Fruit fly (Drosophila melanogaster) whole organism, embryonic: ENCODE measurements around the gene CG34026.

Experiments used
- CG10431 ChIP-seq: fragments of 200-800 bp; sonication (Bioruptor generic); optimal IDR thresholded peaks from 3 replicates; lab custom pipeline; 2018; ENCODE audit warnings: missing biosample characterization, mild to moderate bottlenecking, missing genetic modification characterization
- CG17186 ChIP-seq: fragments of 200-800 bp; sonication (Bioruptor generic); optimal IDR thresholded peaks from 3 replicates; lab custom pipeline; 2017; ENCODE audit warnings: missing biosample characterization, missing genetic modification reagents, missing genetic modification characterization
- CG3407 ChIP-seq: fragments of 200-800 bp; sonication (Bioruptor generic); optimal IDR thresholded peaks from 2 replicates; lab custom pipeline; 2018; ENCODE audit warnings: missing biosample characterization, mild to moderate bottlenecking, missing genetic modification characterization
- CG4730 ChIP-seq: fragments of 200-800 bp; sonication (Bioruptor generic); IDR thresholded peaks from 2 replicates; pipeline ENCODE4 v1.3.6; 2022; ENCODE audit warnings: missing biosample characterization, missing genetic modification characterization
- Hr78 ChIP-seq, 2 experiments: fragments of 200-800 bp in 1 of 2; fragments of >200 bp in 1 of 2; sonication (Bioruptor generic) in 1 of 2; optimal IDR thresholded peaks; 2 replicates each; lab custom pipeline; 2017 to 2019; ENCODE audit warnings: missing biosample characterization in 2 of 2, missing genetic modification characterization in 2 of 2, mild to moderate bottlenecking in 1 of 2, moderate library complexity in 1 of 2
- NC2β ChIP-seq: fragments of 200-800 bp; sonication (Bioruptor generic); optimal IDR thresholded peaks from 2 replicates; lab custom pipeline; 2016; ENCODE audit warnings: missing biosample characterization, missing genetic modification characterization
- Rfx ChIP-seq: fragments of 200-800 bp; sonication (Bioruptor generic); IDR thresholded peaks from 2 replicates; pipeline ENCODE4 v1.3.6; 2022; ENCODE audit warnings: missing biosample characterization, missing genetic modification characterization
- chinmo ChIP-seq: fragments of 200-800 bp; sonication (Bioruptor generic); IDR thresholded peaks from 4 replicates; pipeline ENCODE4 v1.3.6; 2022; ENCODE audit warnings: missing biosample characterization, missing genetic modification characterization; ENCODE audit not compliant: partially characterized antibody
- disco-r ChIP-seq: fragments of 200-800 bp; sonication (Bioruptor generic); optimal IDR thresholded peaks from 2 replicates; lab custom pipeline; 2016; ENCODE audit warnings: missing biosample characterization, missing genetic modification characterization
- eyg ChIP-seq: fragments of 200-800 bp; sonication (Bioruptor generic); optimal IDR thresholded peaks from 3 replicates; lab custom pipeline; 2016; ENCODE audit warnings: missing biosample characterization, missing genetic modification characterization
- fd102C ChIP-seq: fragments of 200-800 bp; sonication (Bioruptor generic); optimal IDR thresholded peaks from 2 replicates; lab custom pipeline; 2018; ENCODE audit warnings: missing biosample characterization, mild to moderate bottlenecking, missing genetic modification characterization, moderate library complexity
- fru ChIP-seq: fragments of >200 bp; optimal IDR thresholded peaks from 2 replicates; lab custom pipeline; 2017
- sug ChIP-seq: fragments of 200-800 bp; optimal IDR thresholded peaks from 2 replicates; lab custom pipeline; 2019; ENCODE audit warnings: missing biosample characterization, mild to moderate bottlenecking, missing genetic modification characterization, moderate library complexity
- usp ChIP-seq: fragments of >200 bp; optimal IDR thresholded peaks from 2 replicates; lab custom pipeline; 2017; ENCODE audit warnings: missing biosample characterization, missing genetic modification characterization

DNA sequence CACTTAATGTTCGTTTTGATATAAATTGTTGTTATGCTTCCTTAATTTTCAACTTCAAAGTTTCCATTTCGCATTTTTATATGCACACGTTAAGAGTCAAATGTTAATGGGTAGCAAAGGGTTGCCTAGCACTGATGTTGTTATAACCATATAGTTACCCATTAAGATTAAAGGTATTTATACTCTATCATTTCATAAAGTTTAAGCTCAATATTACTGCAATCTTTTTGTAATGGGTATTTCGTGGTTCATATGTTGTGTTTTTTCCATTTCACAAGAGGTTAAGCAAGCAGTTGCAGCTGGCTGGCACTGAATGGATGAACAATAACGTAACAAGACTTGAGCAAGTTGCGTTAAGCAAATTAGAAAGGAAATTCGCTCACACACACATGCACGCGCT is 1.7 kb upstream of the CG34026 start:
- TF ChIP-seq CG17186 (GFP tag; lab: Kevin White, UChicago): no peak
- no peak for TF ChIP-seq sug (tag; lab: Kevin White, UChicago)
- no peak for TF ChIP-seq usp (GFP tag; lab: Kevin White, UChicago)
- TF ChIP-seq Rfx: no peak
- no peak for TF ChIP-seq CG10431 (GFP tag; lab: Kevin White, UChicago)
- no peak for TF ChIP-seq eyg (GFP tag; lab: Kevin White, UChicago)
- no peak for TF ChIP-seq CG4730 (GFP tag; lab: Robert Waterston, UW)
- TF ChIP-seq fd102C (GFP tag; lab: Kevin White, UChicago): no peak
- no peak for TF ChIP-seq disco-r
- TF ChIP-seq fru: no peak
- TF ChIP-seq chinmo (GFP tag; lab: Robert Waterston, UW): no peak
- TF ChIP-seq NC2β (GFP tag; lab: Kevin White, UChicago): no peak
- TF ChIP-seq Hr78 (GFP tag; optimal IDR thresholded peaks at IDR 0.05; lab: Kevin White, UChicago): no peak
- TF ChIP-seq CG3407: no peak
